Fruit fly (Drosophila melanogaster) whole organism, pupa: ENCODE measurements around the gene smash.
A peak's percentile ranks its signal among the peaks of the same experiment; 100 is the strongest.

ENCODE experiments used
- CG10348 ChIP-seq: fragments of 200-800 bp; sonication (Bioruptor generic); IDR thresholded peaks from 2 replicates; pipeline ENCODE4 v1.3.6; 2022; ENCODE audit warnings: missing biosample characterization, missing genetic modification characterization
- CG12605 ChIP-seq: fragments of 200-800 bp; sonication (Bioruptor generic); IDR thresholded peaks from 2 replicates; pipeline ENCODE4 v1.3.6; 2022; ENCODE audit warnings: missing biosample characterization, missing genetic modification characterization
- CG13204 ChIP-seq: fragments of 200-800 bp; sonication (Bioruptor generic); optimal IDR thresholded peaks from 2 replicates; lab custom pipeline; 2018; ENCODE audit warnings: missing biosample characterization, mild to moderate bottlenecking, missing genetic modification characterization, moderate library complexity
- CG14655 ChIP-seq: fragments of 200-800 bp; sonication (Bioruptor generic); optimal IDR thresholded peaks from 3 replicates; lab custom pipeline; 2017; ENCODE audit warnings: mild to moderate bottlenecking, missing biosample characterization, missing genetic modification reagents, missing genetic modification characterization
- CG15710 ChIP-seq: fragments of 200-800 bp; sonication (Bioruptor generic); optimal IDR thresholded peaks from 2 replicates; lab custom pipeline; 2018; ENCODE audit warnings: missing biosample characterization, mild to moderate bottlenecking, missing genetic modification characterization, moderate library complexity
- CG17806 ChIP-seq: fragments of 200-800 bp; sonication (Bioruptor generic); optimal IDR thresholded peaks from 2 replicates; lab custom pipeline; 2018; ENCODE audit warnings: missing biosample characterization, mild to moderate bottlenecking, missing genetic modification characterization, moderate library complexity
- CG32121 ChIP-seq: fragments of 200-800 bp; sonication (Bioruptor generic); IDR thresholded peaks from 2 replicates; pipeline ENCODE4 v1.3.6; 2022; ENCODE audit warnings: missing biosample characterization, missing genetic modification characterization
- CG34367 ChIP-seq: fragments of 200-800 bp; sonication (Bioruptor generic); optimal IDR thresholded peaks from 2 replicates; lab custom pipeline; 2018; ENCODE audit warnings: missing biosample characterization, mild to moderate bottlenecking, missing genetic modification characterization
- CG4496 ChIP-seq: fragments of 200-800 bp; sonication (Bioruptor generic); IDR thresholded peaks from 3 replicates; pipeline ENCODE4 v1.3.6; 2022; ENCODE audit warnings: missing biosample characterization, missing genetic modification characterization
- CG8159 ChIP-seq: fragments of 200-800 bp; sonication (Bioruptor generic); optimal IDR thresholded peaks from 3 replicates; lab custom pipeline; 2018; ENCODE audit warnings: missing biosample characterization, mild to moderate bottlenecking, missing genetic modification characterization, moderate library complexity
- CG8301 ChIP-seq: fragments of 200-800 bp; sonication (Bioruptor generic); optimal IDR thresholded peaks from 2 replicates; lab custom pipeline; 2018; ENCODE audit warnings: missing biosample characterization, mild to moderate bottlenecking, missing genetic modification characterization
- CG9948 ChIP-seq: fragments of 200-800 bp; sonication (Bioruptor generic); optimal IDR thresholded peaks from 2 replicates; lab custom pipeline; 2018; ENCODE audit warnings: missing biosample characterization, mild to moderate bottlenecking, missing genetic modification characterization, moderate library complexity
- D1 ChIP-seq: fragments of 200-800 bp; sonication (Bioruptor generic); optimal IDR thresholded peaks from 2 replicates; lab custom pipeline; 2018; ENCODE audit warnings: missing biosample characterization, mild to moderate bottlenecking, missing genetic modification characterization, moderate library complexity
- EcR ChIP-seq: fragments of 200-800 bp; sonication (Bioruptor generic); optimal IDR thresholded peaks from 3 replicates; lab custom pipeline; 2019; ENCODE audit warnings: missing biosample characterization, missing genetic modification characterization, mild to moderate bottlenecking, moderate library complexity, missing genetic modification reagents
- Ets98B ChIP-seq: fragments of 200-800 bp; sonication (Bioruptor generic); IDR thresholded peaks from 2 replicates; pipeline ENCODE4 v1.3.6; 2022; ENCODE audit warnings: missing biosample characterization, missing genetic modification characterization
- Pif1A ChIP-seq: fragments of 200-800 bp; sonication (Bioruptor generic); optimal IDR thresholded peaks from 3 replicates; lab custom pipeline; 2016; ENCODE audit warnings: missing biosample characterization, missing genetic modification characterization
- Pif1B ChIP-seq: fragments of 200-800 bp; sonication (Bioruptor generic); optimal IDR thresholded peaks from 3 replicates; lab custom pipeline; 2016; ENCODE audit warnings: missing biosample characterization, missing genetic modification characterization
- Snoo ChIP-seq: fragments of 200-800 bp; sonication (Bioruptor generic); optimal IDR thresholded peaks from 3 replicates; lab custom pipeline; 2017; ENCODE audit warnings: missing biosample characterization, mild to moderate bottlenecking, missing genetic modification characterization, inconsistent platforms
- fd96Ca ChIP-seq: fragments of 200-800 bp; sonication (Bioruptor generic); IDR thresholded peaks from 3 replicates; pipeline ENCODE4 v1.3.6; 2022; ENCODE audit warnings: missing biosample characterization, missing genetic modification characterization
- gl ChIP-seq: fragments of 200-800 bp; sonication (Bioruptor generic); optimal IDR thresholded peaks from 2 replicates; lab custom pipeline; 2018; ENCODE audit warnings: missing biosample characterization, mild to moderate bottlenecking, missing genetic modification characterization
- rn ChIP-seq: fragments of 200-800 bp; sonication (Bioruptor generic); IDR thresholded peaks from 2 replicates; pipeline ENCODE4 v1.3.6; 2022; ENCODE audit warnings: missing biosample characterization, missing genetic modification characterization

Gene smash

DNA sequence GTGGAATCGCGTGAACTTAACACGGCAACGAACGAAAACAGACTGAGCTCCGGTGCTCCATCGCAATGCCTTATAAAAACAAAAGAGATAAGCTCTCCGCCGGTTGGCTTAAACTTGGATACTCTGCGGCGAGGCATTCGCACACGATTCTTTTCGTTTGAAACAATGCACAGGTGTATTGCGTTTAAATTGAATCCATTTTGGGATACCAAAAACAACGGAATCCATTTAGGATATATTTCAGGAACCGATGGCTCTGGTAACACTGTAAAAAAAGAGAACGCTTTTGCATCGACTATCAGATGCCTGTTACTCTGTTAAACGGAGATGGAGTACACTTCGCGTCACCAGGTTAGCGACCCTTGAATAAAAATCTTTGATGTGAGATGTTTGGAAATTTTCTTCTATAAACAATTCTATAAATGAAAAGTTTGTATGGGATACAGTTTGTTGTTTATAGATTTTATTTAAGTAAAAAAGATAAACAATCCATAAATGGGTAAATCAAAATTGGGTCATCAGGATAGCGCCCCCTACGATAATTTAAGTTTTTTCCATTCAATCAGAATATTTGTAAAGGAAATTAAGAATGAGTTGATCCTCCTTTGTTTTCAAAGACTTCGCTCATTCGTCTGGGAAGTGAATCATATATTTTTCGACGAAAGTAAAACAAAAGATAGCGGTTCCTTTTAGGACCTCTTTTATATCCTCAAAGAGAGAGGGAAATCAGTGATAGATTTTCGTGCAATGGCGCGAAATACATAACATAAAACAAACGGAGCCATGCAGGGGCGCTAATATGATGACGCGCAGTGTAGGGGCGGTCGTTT lies 72.7 kb downstream of the smash start, which contains the start of gene Nep2:
Gene Nep2, minus strand, starts transcription at position 51 of the 830 bp plus-strand sequence.
- 0 out of 3 replicates have a peak, but pooled peaks have one; percentile 16 for TF ChIP-seq fd96Ca (GFP tag; lab: Robert Waterston, UW)
- no peak for TF ChIP-seq CG10348 (GFP tag; lab: Robert Waterston, UW)
- no peak; the same call in 1 of the 2 replicates for TF ChIP-seq Ets98B (GFP tag; lab: Robert Waterston, UW)
- TF ChIP-seq CG14655 (GFP tag; lab: Kevin White, UChicago), result peak; percentile 79
- peak; percentile 52 for TF ChIP-seq Pif1A
- peak; percentile 18; the same call in 2 of the 3 replicates for TF ChIP-seq CG4496 (GFP tag; lab: Robert Waterston, UW)
- peak; percentile 33 for TF ChIP-seq CG34367
- peak; percentile 66 for TF ChIP-seq CG8159 (tag; lab: Kevin White, UChicago)
- TF ChIP-seq rn (GFP tag; lab: Robert Waterston, UW), result no peak
- TF ChIP-seq Pif1B (GFP tag; lab: Kevin White, UChicago), result peak; percentile 55
- TF ChIP-seq CG15710 (tag; lab: Kevin White, UChicago), result peak; percentile 61
- TF ChIP-seq D1, result no peak
- no peak for TF ChIP-seq CG12605 (GFP tag; lab: Robert Waterston, UW)
- TF ChIP-seq Snoo (tag; lab: Kevin White, UChicago), result peak; percentile 20
- TF ChIP-seq CG17806, result peak; percentile 28
- peak; percentile 7 for TF ChIP-seq EcR (GFP tag; lab: Kevin White, UChicago)
- no peak for TF ChIP-seq CG32121 (GFP tag; lab: Robert Waterston, UW)
- no peak for TF ChIP-seq gl
- TF ChIP-seq CG13204, result no peak
- peak; percentile 48 for TF ChIP-seq CG9948 (tag; lab: Kevin White, UChicago)
- TF ChIP-seq CG8301 (tag; lab: Kevin White, UChicago), result peak; percentile 53

DNA sequence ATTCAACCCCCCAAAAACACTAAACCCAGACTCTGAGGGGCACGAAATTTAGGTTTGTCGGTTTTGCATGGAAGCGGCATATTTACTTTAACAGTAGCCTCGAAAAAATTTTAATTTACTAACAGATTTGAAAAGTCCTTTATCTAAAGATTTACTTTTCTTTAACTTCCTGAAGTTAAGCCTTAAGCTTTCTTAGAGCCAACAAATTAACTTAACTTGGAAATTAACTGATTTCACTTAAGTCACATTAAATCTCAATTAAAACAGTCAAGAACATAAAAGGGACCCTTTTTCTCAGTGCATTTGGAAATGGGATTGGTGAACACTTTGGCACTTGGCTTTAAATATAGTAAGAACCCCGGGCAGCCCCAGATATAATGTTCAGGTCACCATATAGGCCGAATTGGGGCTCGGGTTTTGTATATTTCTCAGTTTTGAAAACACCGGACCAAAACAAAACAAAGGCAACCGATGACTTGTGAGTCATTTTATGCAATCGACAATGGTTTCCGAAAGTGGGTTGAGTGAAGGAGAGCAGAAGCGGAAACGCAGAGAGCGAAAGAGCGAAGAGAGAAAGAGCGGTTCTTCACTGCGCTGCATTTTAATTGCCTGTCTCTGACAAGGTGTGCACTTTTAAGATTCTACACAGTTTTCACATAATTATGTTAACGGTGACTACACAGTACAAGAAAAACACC lies 79.3 kb downstream of the smash start:
- TF ChIP-seq CG17806, result peak; percentile 46
- no peak for TF ChIP-seq Ets98B (GFP tag; lab: Robert Waterston, UW)
- no peak for TF ChIP-seq fd96Ca (GFP tag; lab: Robert Waterston, UW)
- TF ChIP-seq CG4496 (GFP tag; lab: Robert Waterston, UW), result no peak
- no peak for TF ChIP-seq CG34367
- TF ChIP-seq rn (GFP tag; lab: Robert Waterston, UW), result no peak
- no peak for TF ChIP-seq CG13204
- TF ChIP-seq Pif1B (GFP tag; lab: Kevin White, UChicago), result no peak
- TF ChIP-seq Pif1A, result peak; percentile 9
- TF ChIP-seq Snoo (tag; lab: Kevin White, UChicago), result peak; percentile 5
- no peak for TF ChIP-seq CG10348 (GFP tag; lab: Robert Waterston, UW)
- peak; percentile 14 for TF ChIP-seq CG9948 (tag; lab: Kevin White, UChicago)
- TF ChIP-seq CG12605 (GFP tag; lab: Robert Waterston, UW), result no peak
- TF ChIP-seq CG14655 (GFP tag; lab: Kevin White, UChicago), result peak; percentile 69
- no peak for TF ChIP-seq gl
- TF ChIP-seq D1, result peak; percentile 30
- TF ChIP-seq CG15710 (tag; lab: Kevin White, UChicago), result peak; percentile 13
- peak; percentile 57 for TF ChIP-seq CG8301 (tag; lab: Kevin White, UChicago)
- no peak for TF ChIP-seq EcR (GFP tag; lab: Kevin White, UChicago)
- no peak for TF ChIP-seq CG32121 (GFP tag; lab: Robert Waterston, UW)
- peak; percentile 40 for TF ChIP-seq CG8159 (tag; lab: Kevin White, UChicago)

DNA sequence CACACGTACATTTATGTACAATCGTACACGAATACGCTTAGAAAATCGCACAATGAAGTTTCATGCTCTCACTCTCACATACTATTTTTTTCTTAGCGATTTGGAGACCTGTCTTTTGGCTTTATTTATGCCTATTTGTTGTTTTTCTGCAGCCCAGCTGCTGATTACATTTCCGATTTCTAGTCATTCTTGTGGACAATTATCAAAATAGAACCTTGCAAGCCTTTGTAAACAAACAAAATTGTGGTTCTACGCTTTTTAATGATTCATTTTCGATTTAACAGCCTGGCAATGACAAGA lies 79.8 kb downstream of the smash start:
- TF ChIP-seq CG15710 (tag; lab: Kevin White, UChicago), result no peak
- no peak for TF ChIP-seq CG12605 (GFP tag; lab: Robert Waterston, UW)
- no peak for TF ChIP-seq CG9948 (tag; lab: Kevin White, UChicago)
- TF ChIP-seq EcR (GFP tag; lab: Kevin White, UChicago), result no peak
- no peak for TF ChIP-seq CG17806
- TF ChIP-seq, all 21 proteins: peak for 0

DNA sequence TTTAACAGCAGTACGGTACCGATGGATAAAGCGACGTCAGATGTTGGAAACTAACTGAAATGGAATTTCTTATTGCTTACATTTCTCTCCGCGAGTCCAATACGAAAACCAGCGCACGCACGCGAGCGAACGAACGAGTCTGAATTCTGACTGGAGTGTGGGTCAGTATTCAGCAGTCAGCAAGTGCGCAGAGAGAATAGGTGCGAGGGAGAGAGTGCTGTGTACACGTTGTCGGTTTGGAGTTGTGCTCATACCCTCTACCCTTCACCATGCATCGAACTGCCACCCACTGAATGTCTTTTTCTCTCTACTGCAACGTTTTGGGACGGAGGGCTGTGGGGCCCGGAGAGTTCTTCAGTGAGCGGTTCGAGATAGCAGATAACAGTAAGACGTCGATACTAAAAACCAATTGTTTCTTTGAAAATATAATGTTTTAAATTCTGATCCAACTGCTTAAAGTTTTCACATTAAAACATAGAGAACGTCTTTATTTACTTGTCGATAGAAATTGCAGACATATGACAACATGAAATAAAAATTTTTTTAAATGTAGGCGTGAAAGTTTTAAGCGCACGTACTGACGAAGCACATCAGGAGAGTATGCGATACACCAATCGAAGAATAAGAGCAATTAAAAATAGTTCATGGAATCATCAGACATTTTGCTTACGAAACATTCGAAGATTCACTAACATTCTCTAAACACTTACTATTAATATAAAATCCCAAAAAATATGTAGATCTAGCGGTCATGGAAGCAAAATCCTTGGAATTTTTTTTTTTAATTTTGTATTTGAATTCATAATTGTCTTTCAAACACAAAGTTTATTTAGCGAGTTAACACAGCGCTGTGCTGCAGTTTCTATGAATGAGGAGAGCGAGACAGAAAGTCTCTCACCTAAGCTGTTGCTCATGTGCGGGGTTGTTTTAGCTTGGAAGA lies 80.4 kb downstream of the smash start:
- TF ChIP-seq CG10348 (GFP tag; lab: Robert Waterston, UW), result no peak
- peak; percentile 61 for TF ChIP-seq EcR (GFP tag; lab: Kevin White, UChicago)
- peak; percentile 65 for TF ChIP-seq CG34367
- peak; percentile 40 for TF ChIP-seq CG13204
- peak; percentile 65 for TF ChIP-seq CG17806
- TF ChIP-seq CG12605 (GFP tag; lab: Robert Waterston, UW), result no peak
- TF ChIP-seq CG8159 (tag; lab: Kevin White, UChicago), result peak; percentile 84
- TF ChIP-seq CG9948 (tag; lab: Kevin White, UChicago), result peak; percentile 81
- TF ChIP-seq Pif1A, result peak; percentile 78
- TF ChIP-seq CG15710 (tag; lab: Kevin White, UChicago), result peak; percentile 76
- no peak for TF ChIP-seq CG4496 (GFP tag; lab: Robert Waterston, UW)
- TF ChIP-seq gl, result no peak
- TF ChIP-seq CG32121 (GFP tag; lab: Robert Waterston, UW), result no peak
- TF ChIP-seq CG8301 (tag; lab: Kevin White, UChicago), result peak; percentile 86
- peak; percentile 77 for TF ChIP-seq D1
- TF ChIP-seq Snoo (tag; lab: Kevin White, UChicago), result peak; percentile 81
- TF ChIP-seq Ets98B (GFP tag; lab: Robert Waterston, UW), result no peak
- TF ChIP-seq Pif1B (GFP tag; lab: Kevin White, UChicago), result peak; percentile 43
- no peak for TF ChIP-seq fd96Ca (GFP tag; lab: Robert Waterston, UW)
- TF ChIP-seq CG14655 (GFP tag; lab: Kevin White, UChicago), result peak; percentile 95
- no peak for TF ChIP-seq rn (GFP tag; lab: Robert Waterston, UW)
